Worm (Caenorhabditis elegans): Measurements from ENCODE around the gene T27A10.5.

DNA sequence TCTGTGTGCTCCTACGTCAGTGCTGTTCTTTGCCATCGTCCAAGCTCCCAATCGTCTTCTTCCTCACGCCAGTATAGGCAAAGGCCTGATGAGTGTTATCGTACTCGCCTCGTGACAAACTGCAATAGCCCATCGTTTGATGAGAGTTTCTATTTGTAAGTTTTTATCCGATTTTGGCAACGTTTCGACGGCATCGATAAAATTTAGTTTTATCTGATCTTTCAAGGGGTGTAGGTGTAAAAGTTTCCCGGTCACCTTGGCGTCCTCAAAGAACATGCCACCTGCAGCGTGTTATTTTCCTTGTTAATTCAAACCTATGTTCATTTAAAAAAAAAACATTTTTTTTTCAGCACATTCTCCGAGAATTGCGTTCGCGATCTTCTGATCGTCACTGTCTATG lies 26.3 kb downstream of the T27A10.5 start:
- TF ChIP-seq flt-1 (GFP tag; IDR thresholded peaks at IDR 0.05) (no peak), ztf-23 (GFP tag; IDR thresholded peaks at IDR 0.05) (no peak)

All from whole organism, midembryonic.